Worm (Caenorhabditis elegans) whole organism, L1 larva: ENCODE results near the gene F43C11.2.

Experiments
- lin-39 ChIP-seq: fragments of 150-350 bp; optimal IDR thresholded peaks from 2 replicates; lab custom pipeline; 2014; ENCODE audit warnings: missing biosample characterization, missing genetic modification reagents, missing genetic modification characterization
- lir-3 ChIP-seq: sonication (generic microtip); optimal IDR thresholded peaks from 2 replicates; lab custom pipeline; 2016; ENCODE audit warnings: mild to moderate bottlenecking, missing genetic modification characterization, moderate library complexity, missing compliant biosample characterization; ENCODE audit not compliant: poor library complexity
- nhr-11 ChIP-seq: fragments of 150-350 bp; optimal IDR thresholded peaks from 2 replicates; lab custom pipeline; 2014; ENCODE audit warnings: missing biosample characterization, missing genetic modification characterization
- snpc-4 ChIP-seq: fragments of 150-350 bp; optimal IDR thresholded peaks from 2 replicates; lab custom pipeline; 2014; ENCODE audit warnings: missing biosample characterization, missing genetic modification characterization
- ztf-4 ChIP-seq: fragments of 150-350 bp; optimal IDR thresholded peaks from 2 replicates; lab custom pipeline; 2014; ENCODE audit warnings: missing biosample characterization, missing genetic modification characterization

ce11 chrII:2305507-2305906 is 49.1 kb upstream of the F43C11.2 start:
- no peak for TF ChIP-seq nhr-11 (tag; lab: Kevin White, UChicago)
- TF ChIP-seq lin-39 (tag; lab: Kevin White, UChicago): no peak
- no peak for TF ChIP-seq ztf-4 (tag; lab: Kevin White, UChicago)
- TF ChIP-seq snpc-4: no peak
- no peak for TF ChIP-seq lir-3 (tag; lab: Kevin White, UChicago)
